Worm (Caenorhabditis elegans): Measurements from ENCODE around the gene dnj-20.

Gene dnj-20

ce11 chrII:9601069-9601468, 22.9 kb downstream of the dnj-20 start:
- TF ChIP-seq ceh-63 (GFP tag; optimal IDR thresholded peaks at IDR 0.05) (no peak), snpc-4 (tag; optimal IDR thresholded peaks at IDR 0.05) (no peak), lin-39 (tag; optimal IDR thresholded peaks at IDR 0.05) (peak; percentile 70), egl-27 (tag; optimal IDR thresholded peaks at IDR 0.05) (no peak), ceh-90 (tag; optimal IDR thresholded peaks at IDR 0.05) (no peak), ceh-88 (GFP tag; IDR thresholded peaks at IDR 0.05) (0 out of 2 replicates have a peak, but pooled peaks have one; percentile 20), vab-15 (tag; optimal IDR thresholded peaks at IDR 0.05) (no peak), xbp-1 (tag; optimal IDR thresholded peaks at IDR 0.05) (peak; percentile 61), ama-1 (optimal IDR thresholded peaks at IDR 0.05) (peak; percentile 2), fkh-10 (GFP tag; optimal IDR thresholded peaks at IDR 0.05) (no peak), swsn-7 (tag; optimal IDR thresholded peaks at IDR 0.05) (peak; percentile 63), unc-86 (tag; optimal IDR thresholded peaks at IDR 0.05) (no peak), lin-14 (GFP tag; optimal IDR thresholded peaks at IDR 0.05) (peak; percentile 96), sptf-1 (tag; optimal IDR thresholded peaks at IDR 0.05) (no peak), fkh-4 (tag; optimal IDR thresholded peaks at IDR 0.05; ENCODE audit: borderline replicate concordance) (no peak), pag-3 (tag; optimal IDR thresholded peaks at IDR 0.05; ENCODE audit: borderline replicate concordance, insufficient read depth) (no peak), ces-1 (GFP tag; optimal IDR thresholded peaks at IDR 0.05) (no peak), isw-1 (GFP tag; IDR thresholded peaks at IDR 0.05) (no peak), hlh-17 (GFP tag; optimal IDR thresholded peaks at IDR 0.05; ENCODE audit: borderline replicate concordance) (no peak), dpl-1 (GFP tag; optimal IDR thresholded peaks at IDR 0.05) (peak; percentile 24 to 54 (median 39)), egl-13 (tag; optimal IDR thresholded peaks at IDR 0.05) (no peak), ceh-82 (tag; optimal IDR thresholded peaks at IDR 0.05) (no peak), nhr-84 (tag; optimal IDR thresholded peaks at IDR 0.05) (no peak), dsc-1 (tag; optimal IDR thresholded peaks at IDR 0.05) (no peak), mdl-1 (tag; optimal IDR thresholded peaks at IDR 0.05) (peak in 1 of 2 experiments; percentile 96), fkh-8 (tag; optimal IDR thresholded peaks at IDR 0.05) (no peak), sup-37 (GFP tag; optimal IDR thresholded peaks at IDR 0.05) (peak; percentile 37), C34B4.2 (tag; optimal IDR thresholded peaks at IDR 0.05) (no peak), unc-62 (GFP tag; optimal IDR thresholded peaks at IDR 0.05) (no peak), jun-1 (tag; optimal IDR thresholded peaks at IDR 0.05) (peak; percentile 27), aly-2 (tag; optimal IDR thresholded peaks at IDR 0.05) (no peak), pax-3 (tag; optimal IDR thresholded peaks at IDR 0.05) (no peak), pqm-1 (tag; optimal IDR thresholded peaks at IDR 0.05) (no peak), nhr-76 (tag; optimal IDR thresholded peaks at IDR 0.05) (no peak), snu-23 (GFP tag; optimal IDR thresholded peaks at IDR 0.05) (peak; percentile 88), nhr-71 (tag; optimal IDR thresholded peaks at IDR 0.05) (peak; percentile 93), efl-1 (optimal IDR thresholded peaks at IDR 0.05) (peak; percentile 25 to 52), efl-1 (GFP tag; optimal IDR thresholded peaks at IDR 0.05 in 1 of 2) (no peak), lin-15B (tag; optimal IDR thresholded peaks at IDR 0.05) (no peak), mab-9 (GFP tag; IDR thresholded peaks at IDR 0.05) (0 out of 2 replicates have a peak, but pooled peaks have one; percentile 21), skn-1 (tag; optimal IDR thresholded peaks at IDR 0.05) (no peak), F16B12.6 (tag; optimal IDR thresholded peaks at IDR 0.05) (no peak), nhr-77 (tag; optimal IDR thresholded peaks at IDR 0.05) (no peak), aha-1 (tag; optimal IDR thresholded peaks at IDR 0.05) (no peak), unc-30 (tag; optimal IDR thresholded peaks at IDR 0.05) (no peak), sox-4 (tag; optimal IDR thresholded peaks at IDR 0.05) (no peak), mef-2 (tag; optimal IDR thresholded peaks at IDR 0.05) (peak; percentile 27), nhr-47 (tag; optimal IDR thresholded peaks at IDR 0.05) (peak; percentile 74), lin-35 (GFP tag; optimal IDR thresholded peaks at IDR 0.05) (peak; percentile 33 to 73), nhr-85 (tag) (peak; percentile 98), nhr-28 (tag; optimal IDR thresholded peaks at IDR 0.05) (no peak), nhr-12 (tag; optimal IDR thresholded peaks at IDR 0.05) (no peak), elt-3 (tag; optimal IDR thresholded peaks at IDR 0.05) (peak in 3 of 6 experiments; percentile 38 to 96 (median 89)), hlh-4 (tag; optimal IDR thresholded peaks at IDR 0.05) (no peak)

Measured in whole organism, L1 larva.